Worm (Caenorhabditis elegans): Measurements from ENCODE around the gene plc-3.

plc-3 gene

ce11 chrII:10197091-10197675 lies 25.5 kb upstream of the plc-3 start, which contains the start of gene R05H5.3 (continued):
- TF ChIP-seq daf-16 (GFP tag; optimal IDR thresholded peaks at IDR 0.05): no peak
- no peak for TF ChIP-seq daf-16 (tag; optimal IDR thresholded peaks at IDR 0.05)
- no peak for TF ChIP-seq zip-2 (tag; optimal IDR thresholded peaks at IDR 0.05)
- TF ChIP-seq mes-2 (tag; optimal IDR thresholded peaks at IDR 0.05; ENCODE audit: poor library complexity, severe bottlenecking): no peak
- TF ChIP-seq mdt-29 (GFP tag; IDR thresholded peaks at IDR 0.05): no peak
- no peak for TF ChIP-seq unc-39 (tag; optimal IDR thresholded peaks at IDR 0.05)
- TF ChIP-seq lin-38 (GFP tag; IDR thresholded peaks at IDR 0.05): peak; percentile 93
- no peak for TF ChIP-seq mxl-2 (GFP tag; conservative IDR thresholded peaks at IDR 0.05)
- no peak for TF ChIP-seq spr-1 (tag; optimal IDR thresholded peaks at IDR 0.05)
- TF ChIP-seq dmd-8 (GFP tag; IDR thresholded peaks at IDR 0.05): no peak
- TF ChIP-seq lsy-2 (tag; optimal IDR thresholded peaks at IDR 0.05): no peak
- TF ChIP-seq nhr-102 (tag; optimal IDR thresholded peaks at IDR 0.05): no peak
- TF ChIP-seq aha-1 (tag): peak; percentile 74
- no peak for TF ChIP-seq R02D3.7 (tag; optimal IDR thresholded peaks at IDR 0.05)
- TF ChIP-seq lin-1 (GFP tag; IDR thresholded peaks at IDR 0.05): no peak
- TF ChIP-seq lin-13 (GFP tag; optimal IDR thresholded peaks at IDR 0.05): peak; percentile 73
- no peak for TF ChIP-seq lin-15B (tag; optimal IDR thresholded peaks at IDR 0.05)
- no peak for TF ChIP-seq attf-4 (tag; optimal IDR thresholded peaks at IDR 0.05)

ce11 chrII:10198486-10198885 lies 24.2 kb upstream of the plc-3 start:
- TF ChIP-seq ceh-32 (tag; optimal IDR thresholded peaks at IDR 0.05; ENCODE audit: poor library complexity): no peak
- TF ChIP-seq F37D6.2 (tag; optimal IDR thresholded peaks at IDR 0.05): no peak
- TF ChIP-seq aha-1 (tag): peak; percentile 91

- TF ChIP-seq zfp-3 (GFP tag; conservative IDR thresholded peaks at IDR 0.05) (no peak), snpc-1.2 (GFP tag; IDR thresholded peaks at IDR 0.05) (no peak), jun-1 (tag; optimal IDR thresholded peaks at IDR 0.05) (no peak), dpl-1 (GFP tag; optimal IDR thresholded peaks at IDR 0.05) (no peak), ceh-20 (GFP tag; IDR thresholded peaks at IDR 0.05) (no peak), ceh-44 (GFP tag; IDR thresholded peaks at IDR 0.05) (no peak), hif-1 (tag; optimal IDR thresholded peaks at IDR 0.05) (no peak), T20F7.1 (GFP tag; optimal IDR thresholded peaks at IDR 0.05) (no peak), mxl-2 (GFP tag; conservative IDR thresholded peaks at IDR 0.05) (no peak), ceh-32 (tag; optimal IDR thresholded peaks at IDR 0.05; ENCODE audit: poor library complexity) (no peak), madf-9 (GFP tag; conservative IDR thresholded peaks at IDR 0.05) (no peak), gei-8 (GFP tag; optimal IDR thresholded peaks at IDR 0.05) (no peak), zip-2 (tag; optimal IDR thresholded peaks at IDR 0.05) (no peak), cey-2 (tag; optimal IDR thresholded peaks at IDR 0.05; ENCODE audit: borderline replicate concordance, insufficient read depth) (no peak), unc-39 (tag; optimal IDR thresholded peaks at IDR 0.05) (no peak), mxl-3 (GFP tag; optimal IDR thresholded peaks at IDR 0.05) (no peak), spr-1 (tag; optimal IDR thresholded peaks at IDR 0.05) (no peak), fos-1 (tag; optimal IDR thresholded peaks at IDR 0.05) (no peak)
Observed at ce11 chrII:10199906-10200305, 22.8 kb upstream of the plc-3 start, which contains the start of gene R05H5.4. Gene R05H5.4, minus strand, starts transcription at chrII:10200006.

- no peak for TF ChIP-seq daf-8 (GFP tag; IDR thresholded peaks at IDR 0.05)
- no peak for TF ChIP-seq skn-1 (tag; optimal IDR thresholded peaks at IDR 0.05)
- no peak for TF ChIP-seq aly-2 (tag; optimal IDR thresholded peaks at IDR 0.05)
- no peak for TF ChIP-seq madf-9 (GFP tag; conservative IDR thresholded peaks at IDR 0.05)
- TF ChIP-seq ctbp-1 (GFP tag; IDR thresholded peaks at IDR 0.05): no peak
- peak; percentile 16 for TF ChIP-seq nhr-77 (tag; optimal IDR thresholded peaks at IDR 0.05)
- peak in 1 of 2 experiments; percentile 68 for TF ChIP-seq hif-1 (tag; optimal IDR thresholded peaks at IDR 0.05)
- no peak for TF ChIP-seq fos-1 (tag; optimal IDR thresholded peaks at IDR 0.05)
- no peak for TF ChIP-seq ceh-20 (GFP tag; IDR thresholded peaks at IDR 0.05)
- no peak for TF ChIP-seq tag-97 (GFP tag; IDR thresholded peaks at IDR 0.05)
- TF ChIP-seq saeg-2 (GFP tag; IDR thresholded peaks at IDR 0.05): no peak
- TF ChIP-seq php-3 (GFP tag; IDR thresholded peaks at IDR 0.05): no peak
- TF ChIP-seq nhr-41 (GFP tag; IDR thresholded peaks at IDR 0.05): no peak
- TF ChIP-seq rbr-2 (tag; optimal IDR thresholded peaks at IDR 0.05): peak; percentile 40
- TF ChIP-seq zip-11 (GFP tag; IDR thresholded peaks at IDR 0.05): no peak
- no peak for TF ChIP-seq jun-1 (tag; optimal IDR thresholded peaks at IDR 0.05)
- TF ChIP-seq gei-8 (GFP tag; optimal IDR thresholded peaks at IDR 0.05): no peak
- TF ChIP-seq lir-3 (tag; optimal IDR thresholded peaks at IDR 0.05): no peak
- no peak for TF ChIP-seq set-16 (GFP tag; IDR thresholded peaks at IDR 0.05)
Observed at ce11 chrII:10200759-10201158, 21.9 kb upstream of the plc-3 start, which contains the start of gene arv-1. Gene arv-1, minus strand, starts transcription at chrII:10200823.

All from whole organism, L4 larva.